Worm (Caenorhabditis elegans): Measurements from ENCODE around the gene nhr-140.

- TF ChIP-seq B0310.2 (tag; optimal IDR thresholded peaks at IDR 0.05): no peak
- TF ChIP-seq tra-4 (tag; optimal IDR thresholded peaks at IDR 0.05): no peak
- TF ChIP-seq ama-1 (optimal IDR thresholded peaks at IDR 0.05): no peak
- TF ChIP-seq aly-1 (tag; optimal IDR thresholded peaks at IDR 0.05): no peak
- TF ChIP-seq flt-1 (GFP tag; IDR thresholded peaks at IDR 0.05): no peak
- no peak for TF ChIP-seq F13C5.2 (tag; optimal IDR thresholded peaks at IDR 0.05)
- TF ChIP-seq tbx-37 (GFP tag; conservative IDR thresholded peaks at IDR 0.05): no peak
Measured at ce11 chrV:6993999-6994398, 4.5 kb upstream of the nhr-140 start.

All from whole organism, early embryonic.